Worm (Caenorhabditis elegans) whole organism, late embryonic: ENCODE results near the gene K06H6.1.

ENCODE experiments used
- C08G9.2 ChIP-seq: sonication (generic microtip); optimal IDR thresholded peaks from 2 replicates; lab custom pipeline; 2016; ENCODE audit warnings: mild to moderate bottlenecking, missing genetic modification characterization, moderate library complexity, missing compliant biosample characterization
- C38D4.7 ChIP-seq: fragments of 200-800 bp; sonication (Bioruptor generic); optimal IDR thresholded peaks from 2 replicates; lab custom pipeline; 2018; ENCODE audit warnings: mild to moderate bottlenecking, missing genetic modification characterization, moderate library complexity, missing compliant biosample characterization
- F13H6.1 ChIP-seq: sonication (generic microtip); optimal IDR thresholded peaks from 2 replicates; lab custom pipeline; 2016; ENCODE audit warnings: missing genetic modification characterization, missing compliant biosample characterization
- ceh-19 ChIP-seq: fragments of 200-800 bp; sonication (Bioruptor generic); optimal IDR thresholded peaks from 2 replicates; lab custom pipeline; 2018; ENCODE audit warnings: mild to moderate bottlenecking, missing genetic modification characterization, missing compliant biosample characterization
- ceh-2 ChIP-seq: sonication (generic microtip); optimal IDR thresholded peaks from 2 replicates; lab custom pipeline; 2016; ENCODE audit warnings: missing genotype, missing genetic modification characterization, missing compliant biosample characterization
- ceh-24 ChIP-seq: sonication (generic microtip); optimal IDR thresholded peaks from 2 replicates; lab custom pipeline; 2016; ENCODE audit warnings: mild to moderate bottlenecking, missing genetic modification characterization, missing compliant biosample characterization
- ceh-31 ChIP-seq: sonication (generic microtip); optimal IDR thresholded peaks from 2 replicates; lab custom pipeline; 2016; ENCODE audit warnings: missing genetic modification characterization, missing compliant biosample characterization
- ceh-48 ChIP-seq: sonication (generic microtip); optimal IDR thresholded peaks from 2 replicates; lab custom pipeline; 2016; ENCODE audit warnings: missing genetic modification characterization, inconsistent platforms, missing compliant biosample characterization
- ceh-6 ChIP-seq: fragments of 200-800 bp; sonication (Bioruptor generic); optimal IDR thresholded peaks from 2 replicates; lab custom pipeline; 2018; ENCODE audit warnings: mild to moderate bottlenecking, missing genetic modification characterization, missing compliant biosample characterization
- ceh-9 ChIP-seq: sonication (generic microtip); optimal IDR thresholded peaks from 2 replicates; lab custom pipeline; 2016; ENCODE audit warnings: mild to moderate bottlenecking, missing genetic modification characterization, inconsistent platforms, missing compliant biosample characterization
- dve-1 ChIP-seq: sonication (generic microtip); optimal IDR thresholded peaks from 2 replicates; lab custom pipeline; 2017; ENCODE audit warnings: antibody characterized with exemption, mild to moderate bottlenecking, missing genetic modification characterization, missing compliant biosample characterization
- fax-1 ChIP-seq: sonication (generic microtip); optimal IDR thresholded peaks from 2 replicates; lab custom pipeline; 2016; ENCODE audit warnings: missing genotype, missing genetic modification characterization, missing compliant biosample characterization
- fkh-6 ChIP-seq: sonication (generic microtip); optimal IDR thresholded peaks from 2 replicates; lab custom pipeline; 2016; ENCODE audit warnings: missing genetic modification characterization, missing compliant biosample characterization
- gmeb-2 ChIP-seq: sonication (generic microtip); optimal IDR thresholded peaks from 2 replicates; lab custom pipeline; 2016; ENCODE audit warnings: missing genetic modification characterization, inconsistent platforms, missing compliant biosample characterization
- hlh-13 ChIP-seq: fragments of 200-800 bp; sonication (Bioruptor generic); optimal IDR thresholded peaks from 2 replicates; lab custom pipeline; 2018; ENCODE audit warnings: mild to moderate bottlenecking, missing genetic modification characterization, missing compliant biosample characterization
- hlh-15 ChIP-seq: sonication (generic microtip); optimal IDR thresholded peaks from 2 replicates; lab custom pipeline; 2016; ENCODE audit warnings: missing genetic modification characterization, missing compliant biosample characterization
- hlh-30 ChIP-seq: sonication (generic microtip); optimal IDR thresholded peaks from 2 replicates; lab custom pipeline; 2017; ENCODE audit warnings: antibody characterized with exemption, missing genetic modification characterization, missing compliant biosample characterization; ENCODE audit not compliant: insufficient read depth
- hlh-6 ChIP-seq: sonication (generic microtip); optimal IDR thresholded peaks from 2 replicates; lab custom pipeline; 2016; ENCODE audit warnings: missing genotype, missing genetic modification characterization, missing compliant biosample characterization
- lim-6 ChIP-seq: sonication (generic microtip); optimal IDR thresholded peaks from 2 replicates; lab custom pipeline; 2016; ENCODE audit warnings: missing genetic modification characterization, missing compliant biosample characterization
- lin-11 ChIP-seq: fragments of 200-800 bp; sonication (Bioruptor generic); optimal IDR thresholded peaks from 2 replicates; lab custom pipeline; 2018; ENCODE audit warnings: mild to moderate bottlenecking, missing genetic modification characterization, missing compliant biosample characterization
- madf-2 ChIP-seq: sonication (generic microtip); optimal IDR thresholded peaks from 2 replicates; lab custom pipeline; 2017; ENCODE audit warnings: missing genetic modification characterization, missing compliant biosample characterization
- nhr-232 ChIP-seq: sonication (generic microtip); optimal IDR thresholded peaks from 2 replicates; lab custom pipeline; 2016; ENCODE audit warnings: missing genetic modification characterization, missing compliant biosample characterization
- npax-4 ChIP-seq: sonication (generic microtip); optimal IDR thresholded peaks from 2 replicates; lab custom pipeline; 2016; ENCODE audit warnings: missing genetic modification characterization, missing compliant biosample characterization
- odd-2 ChIP-seq: sonication (generic microtip); optimal IDR thresholded peaks from 2 replicates; lab custom pipeline; 2017; ENCODE audit warnings: antibody characterized with exemption, mild to moderate bottlenecking, missing genetic modification characterization, missing compliant biosample characterization
- pax-1 ChIP-seq: fragments of 150-350 bp; optimal IDR thresholded peaks from 2 replicates; lab custom pipeline; 2014; ENCODE audit warnings: missing biosample characterization, missing genetic modification characterization
- pha-4 ChIP-seq: fragments of 150-350 bp; optimal IDR thresholded peaks from 2 replicates; lab custom pipeline; 2018; ENCODE audit warnings: missing biosample characterization, missing genetic modification reagents, missing genetic modification characterization
- pros-1 ChIP-seq: fragments of 150-350 bp; optimal IDR thresholded peaks from 2 replicates; lab custom pipeline; 2014; ENCODE audit warnings: missing biosample characterization, missing genetic modification reagents, missing genetic modification characterization
- rnt-1 ChIP-seq: sonication (generic microtip); optimal IDR thresholded peaks from 2 replicates; lab custom pipeline; 2016; ENCODE audit warnings: missing genetic modification characterization, missing compliant biosample characterization
- sdc-2 ChIP-seq: sonication (generic microtip); optimal IDR thresholded peaks from 2 replicates; lab custom pipeline; 2016; ENCODE audit warnings: missing genotype, missing genetic modification characterization, missing compliant biosample characterization
- sox-2 ChIP-seq: fragments of 200-800 bp; sonication (Bioruptor generic); IDR thresholded peaks from 2 replicates; pipeline ENCODE4 v1.3.6; 2022; ENCODE audit warnings: missing genetic modification reagents, missing genetic modification characterization, missing compliant biosample characterization
- sox-4 ChIP-seq: sonication (generic microtip); optimal IDR thresholded peaks from 2 replicates; lab custom pipeline; 2017; ENCODE audit warnings: mild to moderate bottlenecking, missing genetic modification characterization, inconsistent platforms, missing compliant biosample characterization
- syd-9 ChIP-seq: sonication (generic microtip); optimal IDR thresholded peaks from 2 replicates; lab custom pipeline; 2016; ENCODE audit warnings: mild to moderate bottlenecking, missing genetic modification characterization, moderate library complexity, missing compliant biosample characterization
- tbx-2 ChIP-seq: sonication (generic microtip); optimal IDR thresholded peaks from 2 replicates; lab custom pipeline; 2016; ENCODE audit warnings: missing genetic modification characterization, missing compliant biosample characterization
- unc-86 ChIP-seq: sonication (generic microtip); optimal IDR thresholded peaks from 2 replicates; lab custom pipeline; 2016; ENCODE audit warnings: missing genetic modification characterization, missing compliant biosample characterization
- ztf-16 ChIP-seq: sonication (generic microtip); optimal IDR thresholded peaks from 2 replicates; lab custom pipeline; 2017; ENCODE audit warnings: missing genetic modification characterization, missing compliant biosample characterization

The K06H6.1 gene

ce11 chrV:565984-566383 is 21.9 kb upstream of the K06H6.1 start, which contains the start of gene sri-73:
Gene sri-73 (minus strand): TSS chrV:566084.
- TF ChIP-seq dve-1 (tag; lab: Kevin White, UChicago) (no peak), hlh-15 (tag; lab: Kevin White, UChicago) (no peak), rnt-1 (tag; lab: Kevin White, UChicago) (no peak), C08G9.2 (tag; lab: Kevin White, UChicago) (no peak), madf-2 (tag; lab: Kevin White, UChicago) (no peak), tbx-2 (tag; lab: Kevin White, UChicago) (no peak), ceh-19 (GFP tag; lab: Kevin White, UChicago) (no peak), gmeb-2 (tag; lab: Kevin White, UChicago) (no peak)
- TF ChIP-seq, all 69 proteins: peak for 0

ce11 chrV:568105-568504 is 19.8 kb upstream of the K06H6.1 start, which contains the start of gene sri-72:
Gene sri-72 (minus strand): TSS chrV:568205.
- TF ChIP-seq tbx-2 (tag; lab: Kevin White, UChicago) = no peak
- no peak for TF ChIP-seq sdc-2 (tag; lab: Kevin White, UChicago)
- TF ChIP-seq pax-1 (tag; lab: Kevin White, UChicago) = no peak
- no peak for TF ChIP-seq ceh-2 (tag; lab: Kevin White, UChicago)
- TF ChIP-seq ceh-31 (tag; lab: Kevin White, UChicago) = no peak
- TF ChIP-seq hlh-13 = no peak
- TF ChIP-seq hlh-30 (tag; lab: Kevin White, UChicago) = no peak
- no peak for TF ChIP-seq ceh-9
- TF ChIP-seq dve-1 (tag; lab: Kevin White, UChicago) = no peak
- no peak for TF ChIP-seq sox-4 (tag; lab: Kevin White, UChicago)
- TF ChIP-seq sox-2 (GFP tag; lab: Robert Waterston, UW) = no peak
- TF ChIP-seq npax-4 (tag; lab: Kevin White, UChicago) = no peak

ce11 chrV:574639-575038 is 13.3 kb upstream of the K06H6.1 start, which contains the start of gene C14C6.13:
Gene C14C6.13 (minus strand): TSS chrV:574739.
- no peak for TF ChIP-seq ceh-24
- no peak for TF ChIP-seq gmeb-2 (tag; lab: Kevin White, UChicago)
- TF ChIP-seq hlh-6 (tag; lab: Kevin White, UChicago) = no peak
- no peak for TF ChIP-seq F13H6.1 (tag; lab: Kevin White, UChicago)
- TF ChIP-seq fkh-6 (tag; lab: Kevin White, UChicago) = no peak
- TF ChIP-seq syd-9 (tag; lab: Kevin White, UChicago) = no peak
- no peak for TF ChIP-seq dve-1 (tag; lab: Kevin White, UChicago)
- TF ChIP-seq fax-1 (tag; lab: Kevin White, UChicago) = no peak
- no peak for TF ChIP-seq pha-4 (tag; lab: Kevin White, UChicago)
- no peak for TF ChIP-seq ceh-6 (GFP tag; lab: Kevin White, UChicago)
- TF ChIP-seq unc-86 (tag; lab: Kevin White, UChicago) = no peak

- TF ChIP-seq ceh-48 (no peak), odd-2 (tag; lab: Kevin White, UChicago) (no peak), syd-9 (tag; lab: Kevin White, UChicago) (no peak), lim-6 (tag; lab: Kevin White, UChicago) (no peak), sdc-2 (tag; lab: Kevin White, UChicago) (no peak), pros-1 (no peak), ztf-16 (tag; lab: Kevin White, UChicago) (no peak), fkh-6 (tag; lab: Kevin White, UChicago) (no peak), ceh-24 (no peak), sox-4 (tag; lab: Kevin White, UChicago) (no peak), C38D4.7 (GFP tag; lab: Kevin White, UChicago) (no peak), nhr-232 (no peak), dve-1 (tag; lab: Kevin White, UChicago) (no peak), lin-11 (tag; lab: Kevin White, UChicago) (no peak)
- TF ChIP-seq, all 69 proteins: peak for 0
These were observed 11.8 kb upstream of the K06H6.1 start, which contains the start of gene K06H6.5 for ce11 chrV:576070-576469. Gene K06H6.5 (plus strand): TSS chrV:576370.
